Fruit fly (Drosophila melanogaster) whole organism, embryonic: ENCODE measurements around the gene Chrac-14.

Experiments
- Antp ChIP-seq: fragments of 200-800 bp; sonication (Bioruptor generic); optimal IDR thresholded peaks from 3 replicates; lab custom pipeline; 2016; ENCODE audit warnings: missing biosample characterization, missing genetic modification characterization
- Bgb ChIP-seq: fragments of 200-800 bp; sonication (Bioruptor generic); IDR thresholded peaks from 2 replicates; pipeline ENCODE4 v1.3.6; 2022; ENCODE audit warnings: missing biosample characterization, missing genetic modification characterization; ENCODE audit not compliant: partially characterized antibody
- CG12659 ChIP-seq: fragments of 200-800 bp; sonication (Bioruptor generic); optimal IDR thresholded peaks from 3 replicates; lab custom pipeline; 2017; ENCODE audit warnings: mild to moderate bottlenecking, missing biosample characterization, missing genetic modification reagents, missing genetic modification characterization
- CG13624 ChIP-seq: fragments of 200-800 bp; sonication (Bioruptor generic); optimal IDR thresholded peaks from 2 replicates; lab custom pipeline; 2016; ENCODE audit warnings: missing biosample characterization, missing genetic modification characterization
- CG16815 ChIP-seq: fragments of 200-800 bp; sonication (Bioruptor generic); optimal IDR thresholded peaks from 3 replicates; lab custom pipeline; 2017; ENCODE audit warnings: missing biosample characterization, mild to moderate bottlenecking, missing genetic modification characterization
- CG16863 ChIP-seq: fragments of 200-800 bp; sonication (Bioruptor generic); optimal IDR thresholded peaks from 3 replicates; lab custom pipeline; 2016; ENCODE audit warnings: missing biosample characterization, missing genetic modification characterization
- CG17385 ChIP-seq: fragments of 200-800 bp; sonication (Bioruptor generic); optimal IDR thresholded peaks from 3 replicates; lab custom pipeline; 2018; ENCODE audit warnings: missing biosample characterization, mild to moderate bottlenecking, missing genetic modification characterization
- CG17802 ChIP-seq: fragments of 200-800 bp; sonication (Bioruptor generic); optimal IDR thresholded peaks from 2 replicates; lab custom pipeline; 2018; ENCODE audit warnings: missing biosample characterization, mild to moderate bottlenecking, missing genetic modification characterization, moderate library complexity
- CG2202 ChIP-seq: fragments of 200-800 bp; sonication (Bioruptor generic); optimal IDR thresholded peaks from 2 replicates; lab custom pipeline; 2018; ENCODE audit warnings: missing biosample characterization, mild to moderate bottlenecking, missing genetic modification characterization
- CG2889 ChIP-seq: fragments of 200-800 bp; sonication (Bioruptor generic); IDR thresholded peaks from 3 replicates; pipeline ENCODE4 v1.3.6; 2022; ENCODE audit warnings: missing biosample characterization, missing genetic modification characterization
- CG32532 ChIP-seq: fragments of 200-800 bp; sonication (Bioruptor generic); IDR thresholded peaks from 2 replicates; pipeline ENCODE4 v1.3.6; 2022; ENCODE audit warnings: missing biosample characterization, missing genetic modification characterization
- CG34422 ChIP-seq: fragments of 200-800 bp; sonication (Bioruptor generic); IDR thresholded peaks from 3 replicates; pipeline ENCODE4 v1.3.6; 2022; ENCODE audit warnings: missing biosample characterization, missing genetic modification characterization
- CG6765 ChIP-seq: fragments of 200-800 bp; sonication (Bioruptor generic); optimal IDR thresholded peaks from 3 replicates; lab custom pipeline; 2017; ENCODE audit warnings: missing biosample characterization, mild to moderate bottlenecking, missing genetic modification characterization
- CG6813 ChIP-seq: fragments of 200-800 bp; sonication (Bioruptor generic); optimal IDR thresholded peaks from 2 replicates; lab custom pipeline; 2017; ENCODE audit warnings: missing biosample characterization, missing genetic modification characterization, mild to moderate bottlenecking, moderate library complexity, missing genetic modification reagents
- CG7745 ChIP-seq: fragments of 200-800 bp; sonication (Bioruptor generic); optimal IDR thresholded peaks from 2 replicates; lab custom pipeline; 2018; ENCODE audit warnings: missing biosample characterization, mild to moderate bottlenecking, missing genetic modification characterization, moderate library complexity
- CG9609 ChIP-seq: fragments of 200-800 bp; sonication (Bioruptor generic); optimal IDR thresholded peaks from 3 replicates; lab custom pipeline; 2016; ENCODE audit warnings: missing biosample characterization, missing genetic modification characterization
- CG9727 ChIP-seq: fragments of 200-800 bp; sonication (Bioruptor generic); optimal IDR thresholded peaks from 3 replicates; lab custom pipeline; 2017; ENCODE audit warnings: missing biosample characterization, mild to moderate bottlenecking, missing genetic modification characterization
- CG9797 ChIP-seq: fragments of 200-800 bp; sonication (Bioruptor generic); optimal IDR thresholded peaks from 3 replicates; lab custom pipeline; 2018; ENCODE audit warnings: missing biosample characterization, mild to moderate bottlenecking, missing genetic modification characterization
- CkIIα-i1 ChIP-seq: fragments of 200-800 bp; sonication (Bioruptor generic); IDR thresholded peaks from 2 replicates; pipeline ENCODE4 v1.3.6; 2022; ENCODE audit warnings: missing biosample characterization, missing genetic modification characterization
- CrebB ChIP-seq: fragments of 200-800 bp; sonication (Bioruptor generic); optimal IDR thresholded peaks from 3 replicates; lab custom pipeline; 2018; ENCODE audit warnings: missing biosample characterization, mild to moderate bottlenecking, missing genetic modification characterization
- Dll ChIP-seq: fragments of 200-800 bp; sonication (Bioruptor generic); IDR thresholded peaks from 4 replicates; pipeline ENCODE4 v1.3.6; 2022; ENCODE audit warnings: missing biosample characterization, missing genetic modification characterization; ENCODE audit not compliant: partially characterized antibody
- HLHmδ ChIP-seq: fragments of 200-800 bp; sonication (Bioruptor generic); optimal IDR thresholded peaks from 2 replicates; lab custom pipeline; 2018; ENCODE audit warnings: missing biosample characterization, mild to moderate bottlenecking, missing genetic modification characterization, moderate library complexity
- HmgD ChIP-seq: fragments of 200-800 bp; sonication (Bioruptor generic); optimal IDR thresholded peaks from 3 replicates; lab custom pipeline; 2016; ENCODE audit warnings: missing biosample characterization, missing genetic modification characterization
- Kr ChIP-seq: fragments of 200-800 bp; sonication (Bioruptor generic); optimal IDR thresholded peaks from 2 replicates; lab custom pipeline; 2017; ENCODE audit warnings: missing biosample characterization, mild to moderate bottlenecking, missing genetic modification characterization
- Med ChIP-seq: fragments of 200-800 bp; sonication (Bioruptor generic); peaks from one replicate; lab custom pipeline; 2016; ENCODE audit warnings: missing biosample characterization, missing genetic modification characterization, mild to moderate bottlenecking, inconsistent platforms, moderate library complexity
- Side ChIP-seq: fragments of 200-800 bp; sonication (Bioruptor generic); optimal IDR thresholded peaks from 2 replicates; lab custom pipeline; 2016; ENCODE audit warnings: missing biosample characterization, missing genetic modification characterization
- Tbp ChIP-seq: fragments of >200 bp; optimal IDR thresholded peaks from 2 replicates; lab custom pipeline; 2018; ENCODE audit warnings: missing biosample characterization, missing genetic modification characterization
- btn ChIP-seq: fragments of 200-800 bp; sonication (Bioruptor generic); optimal IDR thresholded peaks from 2 replicates; lab custom pipeline; 2016; ENCODE audit warnings: missing biosample characterization, missing genetic modification characterization
- cad ChIP-seq: fragments of >200 bp; optimal IDR thresholded peaks from 2 replicates; lab custom pipeline; 2017; ENCODE audit warnings: missing biosample characterization, missing genetic modification characterization
- caup ChIP-seq: fragments of 200-800 bp; sonication (Bioruptor generic); optimal IDR thresholded peaks from 3 replicates; lab custom pipeline; 2017; ENCODE audit warnings: missing biosample characterization, mild to moderate bottlenecking, missing genetic modification characterization, moderate library complexity; ENCODE audit not compliant: severe bottlenecking
- ci ChIP-seq: fragments of 200-800 bp; sonication (Bioruptor generic); IDR thresholded peaks from 3 replicates; pipeline ENCODE4 v1.3.6; 2022; ENCODE audit warnings: missing biosample characterization, missing genetic modification characterization
- corto ChIP-seq: fragments of 200-800 bp; sonication (Bioruptor generic); optimal IDR thresholded peaks from 2 replicates; lab custom pipeline; 2016; ENCODE audit warnings: missing biosample characterization, mild to moderate bottlenecking, missing genetic modification characterization, moderate library complexity
- dpn ChIP-seq, 2 experiments: fragments of 200-800 bp; sonication (Bioruptor generic); optimal IDR thresholded peaks; 3 replicates each; lab custom pipeline; 2016; ENCODE audit warnings: missing biosample characterization in 2 of 2, missing genetic modification characterization in 2 of 2
- ewg ChIP-seq: fragments of 200-800 bp; sonication (Bioruptor generic); optimal IDR thresholded peaks from 3 replicates; lab custom pipeline; 2017; ENCODE audit warnings: mild to moderate bottlenecking, missing biosample characterization, missing genetic modification reagents, missing genetic modification characterization
- fd102C ChIP-seq: fragments of 200-800 bp; sonication (Bioruptor generic); optimal IDR thresholded peaks from 2 replicates; lab custom pipeline; 2018; ENCODE audit warnings: missing biosample characterization, mild to moderate bottlenecking, missing genetic modification characterization, moderate library complexity
- fru ChIP-seq: fragments of >200 bp; optimal IDR thresholded peaks from 2 replicates; lab custom pipeline; 2017
- gro ChIP-seq: fragments of 200-800 bp; sonication (Bioruptor generic); optimal IDR thresholded peaks from 2 replicates; lab custom pipeline; 2016; ENCODE audit warnings: missing biosample characterization, missing genetic modification characterization
- kni ChIP-seq: fragments of 200-800 bp; sonication (Bioruptor generic); optimal IDR thresholded peaks from 3 replicates; lab custom pipeline; 2017; ENCODE audit warnings: mild to moderate bottlenecking, missing biosample characterization, missing genetic modification reagents, missing genetic modification characterization
- lbe ChIP-seq: fragments of 200-800 bp; sonication (Bioruptor generic); optimal IDR thresholded peaks from 2 replicates; lab custom pipeline; 2016; ENCODE audit warnings: missing biosample characterization, mild to moderate bottlenecking, missing genetic modification characterization
- luna ChIP-seq: fragments of 200-800 bp; sonication (Bioruptor generic); optimal IDR thresholded peaks from 2 replicates; lab custom pipeline; 2016; ENCODE audit warnings: missing biosample characterization, missing genetic modification characterization
- maf-S ChIP-seq: fragments of 200-800 bp; sonication (Bioruptor generic); optimal IDR thresholded peaks from 2 replicates; lab custom pipeline; 2016; ENCODE audit warnings: missing biosample characterization, missing genetic modification characterization
- nom ChIP-seq: fragments of 200-800 bp; sonication (Bioruptor generic); optimal IDR thresholded peaks from 2 replicates; lab custom pipeline; 2017; ENCODE audit warnings: missing biosample characterization, missing genetic modification characterization, mild to moderate bottlenecking, moderate library complexity, missing genetic modification reagents
- pan ChIP-seq, 4 experiments: fragments of >200 bp in 3 of 4; fragments of 200-800 bp in 1 of 4; sonication (Bioruptor generic) in 1 of 4; optimal IDR thresholded peaks in 3 of 4; IDR thresholded peaks in 1 of 4; 2 replicates each; pipeline versions ENCODE4 v1.3.6 to Lab custom; 2017 to 2022; ENCODE audit warnings: missing biosample characterization in 2 of 4, missing genetic modification characterization in 2 of 4, mixed read lengths in 1 of 4
- prd ChIP-seq, 3 experiments: fragments of >200 bp in 2 of 3; fragments of 200-800 bp in 1 of 3; sonication (Bioruptor generic) in 1 of 3; optimal IDR thresholded peaks in 2 of 3; IDR thresholded peaks in 1 of 3; 2 replicates in 2 of 3; 3 replicates in 1 of 3; pipeline versions ENCODE4 v1.3.6 to Lab custom; 2017 to 2022; ENCODE audit warnings: missing biosample characterization in 1 of 3, missing genetic modification characterization in 1 of 3
- pum ChIP-seq: fragments of 200-800 bp; sonication (Bioruptor generic); optimal IDR thresholded peaks from 2 replicates; lab custom pipeline; 2016; ENCODE audit warnings: missing biosample characterization, missing genetic modification characterization
- sens ChIP-seq: fragments of 200-800 bp; sonication (Bioruptor generic); peaks from one replicate; lab custom pipeline; 2016; ENCODE audit warnings: missing biosample characterization, missing genetic modification characterization
- sqz ChIP-seq: fragments of 200-800 bp; sonication (Bioruptor generic); optimal IDR thresholded peaks from 3 replicates; lab custom pipeline; 2018; ENCODE audit warnings: missing biosample characterization, mild to moderate bottlenecking, missing genetic modification characterization
- stwl ChIP-seq: fragments of 200-800 bp; sonication (Bioruptor generic); optimal IDR thresholded peaks from 3 replicates; lab custom pipeline; 2018; ENCODE audit warnings: missing biosample characterization, mild to moderate bottlenecking, missing genetic modification characterization, moderate library complexity

Gene Chrac-14

DNA sequence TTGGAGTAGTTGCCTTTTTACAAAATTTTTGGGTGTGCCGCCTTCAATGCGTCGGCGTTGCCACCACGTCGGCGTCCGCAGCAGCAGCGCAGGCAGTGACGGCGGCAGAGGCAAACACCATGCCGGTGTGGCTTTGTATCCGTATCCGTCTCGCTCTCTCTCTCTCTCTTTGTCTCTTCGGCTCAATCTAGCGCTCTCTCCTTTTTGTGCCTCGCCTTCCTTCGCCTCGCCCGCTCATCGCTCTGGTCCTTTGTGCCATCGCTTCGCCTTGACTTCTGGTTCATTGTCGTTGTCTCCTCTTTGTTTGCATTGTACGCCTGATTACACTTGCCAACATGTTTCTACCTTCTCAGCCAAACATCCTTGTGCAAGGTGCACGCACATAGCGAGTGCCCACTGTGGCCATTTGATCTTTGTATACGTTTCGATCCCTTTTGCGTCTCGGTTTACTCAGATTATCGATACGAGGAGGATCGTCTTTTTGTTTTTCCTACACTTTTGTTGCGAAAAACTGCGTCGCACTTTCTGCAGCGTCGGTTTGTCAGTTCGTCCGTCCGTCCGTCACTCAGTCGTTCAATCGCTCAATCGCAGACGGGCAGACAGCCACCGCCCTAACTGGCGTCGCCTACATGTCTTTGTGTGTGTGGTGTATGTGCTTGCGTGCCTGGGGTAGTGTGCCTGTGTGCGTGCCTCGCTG, 20.7 kb upstream of the Chrac-14 start:
- TF ChIP-seq CG16863 (GFP tag; lab: Kevin White, UChicago) (no peak), HmgD (peak; percentile 57), CG16815 (no peak), sqz (GFP tag; lab: Kevin White, UChicago) (no peak), CG2889 (GFP tag; lab: Robert Waterston, UW) (peak; percentile 78), Dll (GFP tag; lab: Robert Waterston, UW) (no peak), Bgb (GFP tag; lab: Robert Waterston, UW) (no peak), CG12659 (GFP tag; lab: Kevin White, UChicago) (no peak), kni (GFP tag; lab: Kevin White, UChicago) (peak; percentile 40), CG13624 (peak; percentile 79), btn (peak; percentile 29), CG9797 (no peak), CG32532 (0 out of 2 replicates have a peak, but pooled peaks have one; percentile 41), caup (GFP tag; lab: Kevin White, UChicago) (no peak), CG9609 (peak; percentile 25), lbe (GFP tag; lab: Kevin White, UChicago) (peak; percentile 55), CG34422 (GFP tag; lab: Robert Waterston, UW) (peak; percentile 43; the same call in 1 of the 3 replicates), nom (peak; percentile 83), Side (GFP tag; lab: Kevin White, UChicago) (no peak), Antp (GFP tag; lab: Kevin White, UChicago) (peak; percentile 9), luna (GFP tag; lab: Kevin White, UChicago) (no peak), pan (optimal IDR thresholded peaks at IDR 0.05; lab: Kevin White, UChicago) (no peak), pan (GFP tag; optimal IDR thresholded peaks at IDR 0.05 in 1 of 2, IDR thresholded peaks at IDR 0.05 in 1 of 2) (peak in 1 of 2 experiments; percentile 25), CrebB (tag; lab: Kevin White, UChicago) (peak; percentile 35), HLHmδ (GFP tag; lab: Kevin White, UChicago) (peak; percentile 58), CkIIα-i1 (GFP tag; lab: Robert Waterston, UW) (no peak), fd102C (no peak), stwl (tag; lab: Kevin White, UChicago) (peak; percentile 6), prd (optimal IDR thresholded peaks at IDR 0.05; lab: Kevin White, UChicago) (no peak), prd (GFP tag; IDR thresholded peaks at IDR 0.05; lab: Robert Waterston, UW) (no peak), gro (peak; percentile 24), CG17802 (tag; lab: Kevin White, UChicago) (no peak), ci (GFP tag; lab: Robert Waterston, UW) (peak; percentile 29; the same call in 1 of the 3 replicates), CG17385 (no peak), CG2202 (tag; lab: Kevin White, UChicago) (no peak), CG6813 (GFP tag; lab: Kevin White, UChicago) (peak; percentile 4), Tbp (GFP tag; lab: Kevin White, UChicago) (no peak), sens (GFP tag; lab: Kevin White, UChicago) (peak; percentile 72), CG7745 (tag; lab: Kevin White, UChicago) (no peak), Med (GFP tag; lab: Kevin White, UChicago) (peak; percentile 80), Kr (GFP tag; lab: Kevin White, UChicago) (no peak), pum (GFP tag; lab: Kevin White, UChicago) (peak; percentile 8), ewg (peak; percentile 30), maf-S (no peak), fru (lab: Kevin White, UChicago) (peak; percentile 57), CG6765 (no peak), corto (GFP tag; lab: Kevin White, UChicago) (peak; percentile 21), CG9727 (GFP tag; lab: Kevin White, UChicago) (peak; percentile 22), dpn (GFP tag; optimal IDR thresholded peaks at IDR 0.05; lab: Kevin White, UChicago) (peak in 1 of 2 experiments; percentile 1), cad (GFP tag; lab: Kevin White, UChicago) (no peak)
